Worm (Caenorhabditis elegans) whole organism, early embryonic: ENCODE results near the gene EEED8.13.

Source experiments
- B0310.2 ChIP-seq: sonication (generic microtip); optimal IDR thresholded peaks from 2 replicates; lab custom pipeline; 2016; ENCODE audit warnings: mild to moderate bottlenecking, missing genetic modification characterization, missing compliant biosample characterization
- F13C5.2 ChIP-seq: sonication (generic microtip); optimal IDR thresholded peaks from 2 replicates; lab custom pipeline; 2017; ENCODE audit warnings: mild to moderate bottlenecking, missing genetic modification characterization, inconsistent platforms, missing compliant biosample characterization
- ama-1 ChIP-seq: fragments of 150-350 bp; optimal IDR thresholded peaks from 2 replicates; lab custom pipeline; 2014
- ceh-13 ChIP-seq: fragments of 200-800 bp; sonication (Bioruptor generic); optimal IDR thresholded peaks from 2 replicates; lab custom pipeline; 2018; ENCODE audit warnings: mild to moderate bottlenecking, missing genetic modification characterization, missing compliant biosample characterization
- ets-7 ChIP-seq: sonication (generic microtip); optimal IDR thresholded peaks from 2 replicates; lab custom pipeline; 2016; ENCODE audit warnings: missing genotype, missing genetic modification characterization, missing compliant biosample characterization
- hmg-4 ChIP-seq: fragments of 200-800 bp; sonication (Bioruptor generic); optimal IDR thresholded peaks from 2 replicates; lab custom pipeline; 2018; ENCODE audit warnings: mild to moderate bottlenecking, missing genetic modification characterization, missing compliant biosample characterization
- hnd-1 ChIP-seq: sonication (generic microtip); optimal IDR thresholded peaks from 2 replicates; lab custom pipeline; 2016; ENCODE audit warnings: missing genetic modification characterization, missing compliant biosample characterization
- tbx-11 ChIP-seq: fragments of 200-800 bp; sonication (Bioruptor generic); IDR thresholded peaks from 2 replicates; pipeline ENCODE4 v1.3.6; 2022; ENCODE audit warnings: missing genetic modification characterization, missing compliant biosample characterization
- tra-4 ChIP-seq: sonication (generic microtip); optimal IDR thresholded peaks from 2 replicates; lab custom pipeline; 2017; ENCODE audit warnings: missing genetic modification characterization, missing compliant biosample characterization

DNA sequence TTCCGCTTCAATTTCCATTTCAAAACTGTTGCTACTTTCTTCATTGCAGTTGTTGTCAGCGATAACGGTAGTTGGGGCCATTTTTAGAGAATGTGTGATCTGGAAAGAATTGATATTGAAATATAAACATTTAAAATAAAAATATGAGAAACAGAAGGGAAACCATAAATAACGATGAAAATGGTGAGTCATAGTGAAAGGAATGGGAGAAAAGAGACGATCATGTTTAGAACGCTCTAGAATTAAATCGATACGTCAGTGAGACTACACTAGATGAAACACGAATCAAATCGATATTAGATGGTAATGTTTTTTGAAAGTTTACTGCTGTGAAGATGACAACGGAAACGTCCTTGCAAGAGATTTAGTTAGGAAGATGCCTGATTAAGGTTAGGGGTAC lies 3.4 kb downstream of the EEED8.13 start, which contains the start of the genes EEED8.12 and EEED8.4:
- TF ChIP-seq F13C5.2 (tag; lab: Kevin White, UChicago) (no peak), ama-1 (lab: Kevin White, UChicago) (no peak), ets-7 (tag; lab: Kevin White, UChicago) (no peak), hnd-1 (tag; lab: Kevin White, UChicago) (no peak), hmg-4 (GFP tag; lab: Kevin White, UChicago) (no peak), tbx-11 (GFP tag; lab: Robert Waterston, UW) (no peak), B0310.2 (tag; lab: Kevin White, UChicago) (no peak), ceh-13 (GFP tag; lab: Kevin White, UChicago) (no peak), tra-4 (no peak)
